Fruit fly (Drosophila melanogaster) whole organism, embryonic: ENCODE data around the gene CG15528.

ENCODE experiments used
- ATbp ChIP-seq: fragments of 200-800 bp; sonication (Bioruptor generic); optimal IDR thresholded peaks from 2 replicates; lab custom pipeline; 2017; ENCODE audit warnings: missing biosample characterization, mild to moderate bottlenecking, missing genetic modification characterization, missing genetic modification reagents
- CG10543 ChIP-seq: fragments of 200-800 bp; sonication (Bioruptor generic); optimal IDR thresholded peaks from 3 replicates; lab custom pipeline; 2017; ENCODE audit warnings: missing biosample characterization, mild to moderate bottlenecking, missing genetic modification characterization, moderate library complexity
- CG1233 ChIP-seq: fragments of 200-800 bp; sonication (Bioruptor generic); optimal IDR thresholded peaks from 4 replicates; lab custom pipeline; 2018; ENCODE audit warnings: missing biosample characterization, mild to moderate bottlenecking, missing genetic modification characterization
- CG12942 ChIP-seq: fragments of 200-800 bp; sonication (Bioruptor generic); optimal IDR thresholded peaks from 3 replicates; lab custom pipeline; 2016; ENCODE audit warnings: missing biosample characterization, missing genetic modification characterization
- CG13123 ChIP-seq: fragments of 200-800 bp; sonication (Bioruptor generic); optimal IDR thresholded peaks from 2 replicates; lab custom pipeline; 2016; ENCODE audit warnings: missing biosample characterization, missing genetic modification characterization
- CG13775 ChIP-seq: fragments of 200-800 bp; sonication (Bioruptor generic); optimal IDR thresholded peaks from 3 replicates; lab custom pipeline; 2017; ENCODE audit warnings: missing biosample characterization, mild to moderate bottlenecking, missing genetic modification characterization
- CG15011 ChIP-seq: fragments of 200-800 bp; sonication (Bioruptor generic); optimal IDR thresholded peaks from 3 replicates; lab custom pipeline; 2018; ENCODE audit warnings: missing biosample characterization, mild to moderate bottlenecking, missing genetic modification characterization
- CG1647 ChIP-seq: fragments of 200-800 bp; sonication (Bioruptor generic); optimal IDR thresholded peaks from 3 replicates; lab custom pipeline; 2016; ENCODE audit warnings: missing biosample characterization, missing genetic modification characterization
- CG18011 ChIP-seq: fragments of 200-800 bp; sonication (Bioruptor generic); optimal IDR thresholded peaks from 2 replicates; lab custom pipeline; 2017; ENCODE audit warnings: missing biosample characterization, missing genetic modification characterization, mild to moderate bottlenecking, moderate library complexity, missing genotype
- CG2129 ChIP-seq: fragments of 200-800 bp; sonication (Bioruptor generic); IDR thresholded peaks from 2 replicates; pipeline ENCODE4 v1.3.6; 2022; ENCODE audit warnings: missing biosample characterization, missing genetic modification characterization; ENCODE audit not compliant: partially characterized antibody
- CG2678 ChIP-seq: fragments of 200-800 bp; sonication (Bioruptor generic); optimal IDR thresholded peaks from 3 replicates; lab custom pipeline; 2019; ENCODE audit warnings: missing biosample characterization, mild to moderate bottlenecking, missing genetic modification characterization, moderate library complexity
- CG3838 ChIP-seq: fragments of 200-800 bp; sonication (Bioruptor generic); optimal IDR thresholded peaks from 3 replicates; lab custom pipeline; 2016; ENCODE audit warnings: missing biosample characterization, missing genetic modification characterization
- CG4282 ChIP-seq: fragments of 200-800 bp; sonication (Bioruptor generic); optimal IDR thresholded peaks from 2 replicates; lab custom pipeline; 2016; ENCODE audit warnings: missing biosample characterization, missing genetic modification characterization
- CG4424 ChIP-seq: fragments of 200-800 bp; sonication (Bioruptor generic); optimal IDR thresholded peaks from 3 replicates; lab custom pipeline; 2016; ENCODE audit warnings: missing biosample characterization, missing genetic modification characterization
- CG4730 ChIP-seq: fragments of 200-800 bp; sonication (Bioruptor generic); IDR thresholded peaks from 2 replicates; pipeline ENCODE4 v1.3.6; 2022; ENCODE audit warnings: missing biosample characterization, missing genetic modification characterization
- CG6813 ChIP-seq: fragments of 200-800 bp; sonication (Bioruptor generic); optimal IDR thresholded peaks from 2 replicates; lab custom pipeline; 2017; ENCODE audit warnings: missing biosample characterization, missing genetic modification characterization, mild to moderate bottlenecking, moderate library complexity, missing genetic modification reagents
- CG8089 ChIP-seq: fragments of 200-800 bp; sonication (Bioruptor generic); optimal IDR thresholded peaks from 3 replicates; lab custom pipeline; 2016; ENCODE audit warnings: missing biosample characterization, missing genetic modification characterization
- CG8388 ChIP-seq: fragments of 200-800 bp; sonication (Bioruptor generic); optimal IDR thresholded peaks from 2 replicates; lab custom pipeline; 2019; ENCODE audit warnings: missing biosample characterization, mild to moderate bottlenecking, missing genetic modification characterization, moderate library complexity
- CG9437 ChIP-seq: fragments of 200-800 bp; sonication (Bioruptor generic); optimal IDR thresholded peaks from 2 replicates; lab custom pipeline; 2018; ENCODE audit warnings: missing biosample characterization, mild to moderate bottlenecking, missing genetic modification characterization
- Camta ChIP-seq: fragments of 200-800 bp; sonication (Bioruptor generic); optimal IDR thresholded peaks from 2 replicates; lab custom pipeline; 2016; ENCODE audit warnings: missing biosample characterization, missing genetic modification characterization
- CkIIα-i1 ChIP-seq: fragments of 200-800 bp; sonication (Bioruptor generic); IDR thresholded peaks from 2 replicates; pipeline ENCODE4 v1.3.6; 2022; ENCODE audit warnings: missing biosample characterization, missing genetic modification characterization
- Doc3 ChIP-seq: fragments of 200-800 bp; sonication (Bioruptor generic); IDR thresholded peaks from 3 replicates; pipeline ENCODE4 v1.3.6; 2022; ENCODE audit warnings: missing biosample characterization, missing genetic modification characterization; ENCODE audit not compliant: partially characterized antibody
- ERR ChIP-seq: fragments of 200-800 bp; sonication (Bioruptor generic); optimal IDR thresholded peaks from 2 replicates; lab custom pipeline; 2016; ENCODE audit warnings: missing biosample characterization, missing genetic modification characterization
- Elba2 ChIP-seq: fragments of 200-800 bp; sonication (Bioruptor generic); optimal IDR thresholded peaks from 3 replicates; lab custom pipeline; 2016; ENCODE audit warnings: missing biosample characterization, missing genetic modification characterization
- HmgZ ChIP-seq: fragments of 200-800 bp; sonication (Bioruptor generic); optimal IDR thresholded peaks from 2 replicates; lab custom pipeline; 2018; ENCODE audit warnings: missing biosample characterization, mild to moderate bottlenecking, missing genetic modification characterization
- Neu2 ChIP-seq: fragments of 200-800 bp; sonication (Bioruptor generic); optimal IDR thresholded peaks from 3 replicates; lab custom pipeline; 2016; ENCODE audit warnings: missing biosample characterization, missing genetic modification characterization, borderline replicate concordance
- Rx ChIP-seq: fragments of 200-800 bp; sonication (Bioruptor generic); IDR thresholded peaks from 2 replicates; pipeline ENCODE4 v1.3.6; 2022; ENCODE audit warnings: missing biosample characterization, missing genetic modification characterization
- Sin3A ChIP-seq: fragments of >200 bp; optimal IDR thresholded peaks from 2 replicates; lab custom pipeline; 2018
- Six4 ChIP-seq: fragments of 200-800 bp; sonication (Bioruptor generic); optimal IDR thresholded peaks from 2 replicates; lab custom pipeline; 2016; ENCODE audit warnings: missing biosample characterization, missing genetic modification characterization
- TFAM ChIP-seq: fragments of 200-800 bp; sonication (Bioruptor generic); optimal IDR thresholded peaks from 2 replicates; lab custom pipeline; 2017; ENCODE audit warnings: missing biosample characterization, missing genetic modification characterization, inconsistent platforms
- Usf ChIP-seq: fragments of 200-800 bp; sonication (Bioruptor generic); optimal IDR thresholded peaks from 2 replicates; lab custom pipeline; 2017; ENCODE audit warnings: missing genotype, missing biosample characterization, missing genetic modification characterization
- Vsx1 ChIP-seq: fragments of 200-800 bp; sonication (Bioruptor generic); optimal IDR thresholded peaks from 2 replicates; lab custom pipeline; 2017; ENCODE audit warnings: missing biosample characterization, mild to moderate bottlenecking, missing genetic modification characterization, missing genetic modification reagents
- Xbp1 ChIP-seq: fragments of 200-800 bp; sonication (Bioruptor generic); optimal IDR thresholded peaks from 3 replicates; lab custom pipeline; 2016; ENCODE audit warnings: missing biosample characterization, mild to moderate bottlenecking, missing genetic modification characterization
- abd-A ChIP-seq: fragments of 200-800 bp; sonication (Bioruptor generic); optimal IDR thresholded peaks from 3 replicates; lab custom pipeline; 2019; ENCODE audit warnings: missing biosample characterization, mild to moderate bottlenecking, missing genetic modification characterization, moderate library complexity
- amos ChIP-seq: fragments of 200-800 bp; sonication (Bioruptor generic); IDR thresholded peaks from 2 replicates; pipeline ENCODE4 v1.3.6; 2022; ENCODE audit warnings: missing biosample characterization, missing genetic modification characterization; ENCODE audit not compliant: partially characterized antibody
- dpn ChIP-seq, 2 experiments: fragments of 200-800 bp; sonication (Bioruptor generic); optimal IDR thresholded peaks; 3 replicates each; lab custom pipeline; 2016; ENCODE audit warnings: missing biosample characterization in 2 of 2, missing genetic modification characterization in 2 of 2
- fd96Cb ChIP-seq: fragments of 200-800 bp; sonication (Bioruptor generic); optimal IDR thresholded peaks from 2 replicates; lab custom pipeline; 2018; ENCODE audit warnings: missing biosample characterization, mild to moderate bottlenecking, missing genetic modification characterization, moderate library complexity
- fru ChIP-seq: fragments of >200 bp; optimal IDR thresholded peaks from 2 replicates; lab custom pipeline; 2017
- gce ChIP-seq: fragments of 200-800 bp; sonication (Bioruptor generic); IDR thresholded peaks from 3 replicates; pipeline ENCODE4 v1.3.6; 2022; ENCODE audit warnings: missing biosample characterization, missing genetic modification characterization
- gfzf ChIP-seq: fragments of 200-800 bp; sonication (Bioruptor generic); optimal IDR thresholded peaks from 2 replicates; lab custom pipeline; 2016; ENCODE audit warnings: missing biosample characterization, mild to moderate bottlenecking, missing genetic modification characterization, moderate library complexity
- gro ChIP-seq: fragments of 200-800 bp; sonication (Bioruptor generic); optimal IDR thresholded peaks from 2 replicates; lab custom pipeline; 2016; ENCODE audit warnings: missing biosample characterization, missing genetic modification characterization
- h ChIP-seq: fragments of >200 bp; optimal IDR thresholded peaks from 2 replicates; lab custom pipeline; 2017
- mirr ChIP-seq: fragments of 200-800 bp; sonication (Bioruptor generic); optimal IDR thresholded peaks from 3 replicates; lab custom pipeline; 2018; ENCODE audit warnings: missing biosample characterization, mild to moderate bottlenecking, missing genetic modification characterization
- salm ChIP-seq: fragments of 200-800 bp; sonication (Bioruptor generic); optimal IDR thresholded peaks from 2 replicates; lab custom pipeline; 2018; ENCODE audit warnings: missing biosample characterization, mild to moderate bottlenecking, missing genetic modification characterization
- scrt ChIP-seq: fragments of 200-800 bp; sonication (Bioruptor generic); optimal IDR thresholded peaks from 2 replicates; lab custom pipeline; 2018; ENCODE audit warnings: missing biosample characterization, mild to moderate bottlenecking, missing genetic modification characterization, moderate library complexity
- sisA ChIP-seq: fragments of 200-800 bp; sonication (Bioruptor generic); IDR thresholded peaks from 2 replicates; pipeline ENCODE4 v1.3.6; 2022; ENCODE audit warnings: missing biosample characterization, missing genetic modification characterization
- slbo ChIP-seq: fragments of 200-800 bp; sonication (Bioruptor generic); IDR thresholded peaks from 2 replicates; pipeline ENCODE4 v1.3.6; 2022; ENCODE audit warnings: missing biosample characterization, missing genetic modification characterization
- slp2 ChIP-seq: fragments of 200-800 bp; sonication (Bioruptor generic); optimal IDR thresholded peaks from 2 replicates; lab custom pipeline; 2016; ENCODE audit warnings: missing biosample characterization, missing genetic modification characterization
- ttk ChIP-seq: fragments of 200-800 bp; sonication (Bioruptor generic); IDR thresholded peaks from 2 replicates; pipeline ENCODE4 v2.1.2; 2022; ENCODE audit warnings: missing biosample characterization, missing genetic modification characterization
- vnd ChIP-seq: fragments of 200-800 bp; sonication (Bioruptor generic); IDR thresholded peaks from 3 replicates; pipeline ENCODE4 v1.3.6; 2022; ENCODE audit warnings: missing biosample characterization, missing genetic modification characterization; ENCODE audit not compliant: partially characterized antibody
- zen2 ChIP-seq: fragments of 200-800 bp; sonication (Bioruptor generic); IDR thresholded peaks from 3 replicates; pipeline ENCODE4 v1.3.6; 2022; ENCODE audit warnings: missing biosample characterization, missing genetic modification characterization; ENCODE audit not compliant: partially characterized antibody
- zf30C ChIP-seq: fragments of 200-800 bp; sonication (Bioruptor generic); optimal IDR thresholded peaks from 3 replicates; lab custom pipeline; 2018; ENCODE audit warnings: missing biosample characterization, mild to moderate bottlenecking, missing genetic modification characterization

CG15528 gene

DNA sequence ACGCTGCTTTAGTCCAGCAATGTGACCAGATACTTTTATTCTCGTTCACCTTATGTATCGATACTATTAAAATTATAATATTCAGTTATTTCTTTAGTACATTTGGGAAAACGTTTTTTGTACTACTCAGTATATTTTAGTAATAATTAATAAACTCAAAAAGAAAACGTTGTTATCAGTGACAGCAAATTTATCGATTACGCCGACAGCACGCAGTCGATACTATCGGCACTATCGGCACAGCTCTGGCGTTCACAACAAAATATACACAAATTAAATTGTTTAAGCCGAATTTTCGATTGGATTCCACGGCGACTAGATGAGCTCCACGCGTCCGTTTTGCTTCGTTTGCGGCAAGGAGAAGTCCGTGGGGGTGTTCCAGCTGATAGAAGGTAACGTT lies 12.4 kb downstream of the CG15528 start, which contains the start of the genes janA, Sry-alpha and Sry-beta (continued):
- TF ChIP-seq HmgZ (tag; lab: Kevin White, UChicago) (peak; percentile 55), CG10543 (GFP tag; lab: Kevin White, UChicago) (no peak), gro (no peak), ERR (GFP tag; lab: Kevin White, UChicago) (no peak), ATbp (no peak), CG2678 (no peak), slbo (GFP tag; lab: Robert Waterston, UW) (peak; percentile 24; the same call in 1 of the 2 replicates), CG2129 (peak; percentile 100), mirr (no peak), zen2 (GFP tag; lab: Robert Waterston, UW) (peak; percentile 99), Six4 (no peak), Doc3 (GFP tag; lab: Robert Waterston, UW) (peak; percentile 100), Vsx1 (no peak), Camta (GFP tag; lab: Kevin White, UChicago) (no peak), Xbp1 (GFP tag; lab: Kevin White, UChicago) (no peak), gce (GFP tag; lab: Robert Waterston, UW) (no peak), sisA (GFP tag; lab: Robert Waterston, UW) (no peak), CG1233 (no peak), TFAM (no peak), fd96Cb (tag; lab: Kevin White, UChicago) (no peak), vnd (GFP tag; lab: Robert Waterston, UW) (peak; percentile 100), Sin3A (lab: Kevin White, UChicago) (peak; percentile 73), CkIIα-i1 (GFP tag; lab: Robert Waterston, UW) (no peak), CG3838 (GFP tag; lab: Kevin White, UChicago) (no peak), h (lab: Kevin White, UChicago) (no peak), CG13123 (GFP tag; lab: Kevin White, UChicago) (no peak), scrt (GFP tag; lab: Kevin White, UChicago) (no peak), CG8388 (GFP tag; lab: Kevin White, UChicago) (no peak), CG18011 (GFP tag; lab: Kevin White, UChicago) (no peak), salm (tag; lab: Kevin White, UChicago) (no peak), CG15011 (GFP tag; lab: Kevin White, UChicago) (no peak), CG12942 (no peak), slp2 (GFP tag; lab: Kevin White, UChicago) (no peak), Elba2 (GFP tag; lab: Kevin White, UChicago) (no peak), CG4282 (GFP tag; lab: Kevin White, UChicago) (no peak), ttk (no peak), amos (GFP tag; lab: Robert Waterston, UW) (peak; percentile 99), fru (lab: Kevin White, UChicago) (no peak), CG13775 (GFP tag; lab: Kevin White, UChicago) (peak; percentile 30), zf30C (GFP tag; lab: Kevin White, UChicago) (no peak), CG4424 (no peak), CG6813 (GFP tag; lab: Kevin White, UChicago) (no peak), dpn (GFP tag; optimal IDR thresholded peaks at IDR 0.05; lab: Kevin White, UChicago) (peak in 1 of 2 experiments; percentile 16), CG8089 (GFP tag; lab: Kevin White, UChicago) (no peak), abd-A (tag; lab: Kevin White, UChicago) (no peak), Neu2 (no peak), Usf (GFP tag; lab: Kevin White, UChicago) (no peak), Rx (no peak), gfzf (GFP tag; lab: Kevin White, UChicago) (peak; percentile 63), CG9437 (GFP tag; lab: Kevin White, UChicago) (no peak), CG1647 (GFP tag; lab: Kevin White, UChicago) (no peak), CG4730 (GFP tag; lab: Robert Waterston, UW) (no peak)
